Fruit fly (Drosophila melanogaster) whole organism, prepupa: ENCODE data around the gene aru.

Experiments
- CG10631 ChIP-seq: fragments of 200-800 bp; sonication (Bioruptor generic); optimal IDR thresholded peaks from 2 replicates; lab custom pipeline; 2016; ENCODE audit warnings: missing biosample characterization, missing genetic modification characterization
- CG6854 ChIP-seq: fragments of 200-800 bp; sonication (Bioruptor generic); optimal IDR thresholded peaks from 2 replicates; lab custom pipeline; 2017; ENCODE audit warnings: missing biosample characterization, mild to moderate bottlenecking, missing genetic modification characterization
- Eip75B ChIP-seq: fragments of 200-800 bp; sonication (Bioruptor generic); optimal IDR thresholded peaks from 3 replicates; lab custom pipeline; 2016; ENCODE audit warnings: missing biosample characterization, missing genetic modification characterization
- Ets96B ChIP-seq: fragments of 200-800 bp; optimal IDR thresholded peaks from 2 replicates; lab custom pipeline; 2019; ENCODE audit warnings: missing biosample characterization, mild to moderate bottlenecking, missing genetic modification characterization, moderate library complexity
- Hr39 ChIP-seq: fragments of 200-800 bp; sonication (Bioruptor generic); optimal IDR thresholded peaks from 2 replicates; lab custom pipeline; 2016; ENCODE audit warnings: missing biosample characterization, missing genetic modification characterization
- Hr4 ChIP-seq: fragments of 200-800 bp; sonication (Bioruptor generic); optimal IDR thresholded peaks from 3 replicates; lab custom pipeline; 2016; ENCODE audit warnings: missing biosample characterization, missing genetic modification characterization
- Sox102F ChIP-seq: fragments of 200-800 bp; sonication (Bioruptor generic); optimal IDR thresholded peaks from 2 replicates; lab custom pipeline; 2016; ENCODE audit warnings: missing biosample characterization, mild to moderate bottlenecking, missing genetic modification characterization
- dsx ChIP-seq: fragments of 200-800 bp; optimal IDR thresholded peaks from 3 replicates; lab custom pipeline; 2019; ENCODE audit warnings: missing biosample characterization, mild to moderate bottlenecking, missing genetic modification characterization, moderate library complexity; ENCODE audit not compliant: poor library complexity, severe bottlenecking

DNA sequence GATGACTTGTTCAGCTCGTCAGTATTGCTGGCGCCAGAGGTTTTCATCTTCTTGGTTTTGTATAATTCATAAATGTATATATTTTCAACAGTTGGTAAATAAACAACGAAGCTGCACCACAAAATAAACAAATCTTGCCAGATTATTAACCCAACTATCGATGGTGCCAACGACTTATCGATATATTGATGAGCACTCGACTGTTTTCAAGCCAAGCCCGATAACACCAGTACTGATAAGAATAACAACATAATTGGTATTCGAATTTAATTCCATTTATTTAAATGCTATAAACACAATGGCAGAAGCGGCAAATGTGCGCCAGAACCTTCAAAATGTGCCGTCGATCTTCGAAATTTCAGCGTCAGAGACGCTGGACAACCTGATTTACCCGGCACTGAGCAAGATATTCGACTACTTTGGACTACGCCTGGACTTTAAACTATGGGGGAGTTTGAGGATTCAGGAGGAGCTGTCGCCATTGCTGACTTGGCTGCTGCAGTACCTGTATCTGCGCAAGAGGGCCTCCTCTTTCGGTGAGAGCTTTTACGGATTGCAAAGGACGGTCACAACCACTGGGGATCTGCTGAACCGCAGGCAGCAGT is 52.3 kb downstream of the aru start, which contains the start of the genes Saf6 and Pex12:
- TF ChIP-seq Ets96B (tag; lab: Kevin White, UChicago) (no peak), CG10631 (no peak), Hr39 (GFP tag; lab: Kevin White, UChicago) (no peak), CG6854 (GFP tag; lab: Kevin White, UChicago) (no peak), Eip75B (no peak), dsx (GFP tag; lab: Kevin White, UChicago) (no peak), Sox102F (GFP tag; lab: Kevin White, UChicago) (no peak), Hr4 (GFP tag; lab: Kevin White, UChicago) (no peak)
